Fruit fly (Drosophila melanogaster): ENCODE data around the gene Lgr4.

Lgr4 gene

DNA sequence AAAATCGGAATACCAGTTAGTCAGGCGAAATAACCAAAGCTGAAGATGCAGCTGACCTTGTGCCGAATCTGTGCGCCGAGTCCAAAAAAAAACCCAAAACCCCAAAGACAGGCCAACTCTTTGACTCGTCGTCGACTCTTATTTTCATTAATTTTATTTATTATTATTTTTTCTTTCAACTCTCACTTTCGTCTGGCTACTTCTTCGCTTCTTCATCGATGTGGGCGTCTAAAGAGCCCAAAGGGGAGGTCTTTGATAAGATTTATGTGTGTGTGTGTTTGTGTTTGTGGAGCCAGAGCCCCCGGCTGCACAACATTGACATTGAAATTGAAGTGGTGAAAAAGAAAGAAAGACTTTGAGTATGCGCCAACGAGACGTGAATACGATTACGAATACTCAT, 43.1 kb downstream of the Lgr4 start:
- TF ChIP-seq CG8478 (optimal IDR thresholded peaks at IDR 0.05) = no peak
- no peak for TF ChIP-seq usp (GFP tag; optimal IDR thresholded peaks at IDR 0.05)
- TF ChIP-seq Dll (optimal IDR thresholded peaks at IDR 0.05) = no peak
- TF ChIP-seq pan (optimal IDR thresholded peaks at IDR 0.05) = no peak
- TF ChIP-seq psq (optimal IDR thresholded peaks at IDR 0.05) = no peak
- TF ChIP-seq EcR (GFP tag; optimal IDR thresholded peaks at IDR 0.05) = no peak

DNA sequence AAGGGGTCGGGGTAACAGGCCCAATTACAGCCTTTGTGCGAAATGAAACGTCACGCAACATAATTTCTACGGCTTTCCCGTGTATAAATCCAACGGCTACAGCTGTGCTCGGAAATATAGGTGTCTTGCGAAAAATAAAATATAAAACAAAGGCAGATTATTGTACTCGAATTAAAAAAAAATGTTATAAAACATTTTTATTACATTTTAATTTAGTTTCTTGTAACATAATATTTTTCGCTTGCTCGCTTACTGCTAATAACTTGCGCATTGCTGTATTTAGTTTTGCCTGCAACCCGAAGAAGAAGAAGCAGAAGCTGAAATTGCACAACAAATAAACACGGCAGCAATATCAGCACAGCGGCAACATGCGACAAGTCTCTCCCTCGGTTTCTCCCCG, 45.9 kb downstream of the Lgr4 start:
- TF ChIP-seq pan (optimal IDR thresholded peaks at IDR 0.05) = no peak
- TF ChIP-seq usp (GFP tag; optimal IDR thresholded peaks at IDR 0.05) = no peak
- no peak for TF ChIP-seq CG8478 (optimal IDR thresholded peaks at IDR 0.05)

DNA sequence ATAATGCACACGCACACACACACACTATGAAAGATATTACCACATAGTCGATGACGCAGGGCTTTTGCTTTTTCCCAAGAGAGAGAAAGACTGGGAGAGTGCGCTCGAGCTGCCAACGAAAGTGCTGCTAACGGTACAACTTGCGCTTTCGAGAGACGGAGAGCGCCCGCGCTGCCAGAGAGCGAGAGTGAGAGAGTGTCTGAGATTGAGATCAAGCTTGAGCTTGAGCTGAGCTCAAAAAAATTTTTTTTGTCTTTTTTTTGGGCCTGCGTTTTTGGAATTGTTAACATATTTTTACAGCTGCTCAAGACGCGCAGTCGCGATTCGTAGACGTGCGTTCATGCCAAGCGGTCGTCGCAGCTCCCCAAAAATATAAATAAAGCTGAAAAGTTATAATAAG, 50.1 kb downstream of the Lgr4 start, which contains the start of gene CG32645:
CG32645 (plus strand) TSS at position 313 of the 400 bp plus-strand sequence.
- TF ChIP-seq Dll (optimal IDR thresholded peaks at IDR 0.05) (peak; percentile 11), psq (optimal IDR thresholded peaks at IDR 0.05) (no peak)

DNA sequence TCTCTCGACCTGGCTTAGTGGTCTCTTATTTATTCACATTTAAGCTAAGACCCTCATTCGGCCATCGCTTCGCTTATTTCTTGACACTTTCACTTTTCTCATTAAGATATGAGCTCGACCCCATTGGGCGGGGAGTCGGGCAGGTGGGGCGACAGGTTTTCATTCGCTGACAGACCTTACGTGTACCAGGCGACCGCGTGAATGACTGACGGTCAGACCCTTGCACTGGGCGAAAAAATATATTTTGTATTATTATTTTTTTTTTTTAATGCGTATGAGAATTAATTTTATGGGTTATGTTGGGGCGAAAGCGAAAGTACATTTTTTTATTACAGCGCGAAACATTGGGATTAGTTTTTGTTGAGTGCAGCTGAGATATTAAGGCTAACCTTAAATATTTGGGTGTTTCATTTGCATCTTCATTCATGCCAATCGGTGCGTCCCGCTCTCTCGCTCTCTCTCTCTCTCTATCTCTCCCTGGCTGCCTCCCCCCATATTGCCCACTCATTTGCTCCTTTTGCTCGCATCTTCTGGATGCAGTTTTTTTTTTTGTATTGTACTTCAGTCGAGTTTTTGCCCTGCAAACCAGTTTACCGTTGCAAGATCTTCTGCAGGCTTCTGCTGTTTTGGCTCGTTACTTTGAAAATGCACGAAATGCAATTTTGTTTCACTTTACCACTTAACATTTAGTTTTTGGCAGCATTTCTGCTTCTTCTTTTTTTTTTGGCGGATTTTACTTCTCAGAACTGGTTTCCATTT, 51.8 kb downstream of the Lgr4 start:
- TF ChIP-seq usp (GFP tag; optimal IDR thresholded peaks at IDR 0.05) = no peak
- TF ChIP-seq pan (optimal IDR thresholded peaks at IDR 0.05) = no peak
- no peak for TF ChIP-seq psq (optimal IDR thresholded peaks at IDR 0.05)
- TF ChIP-seq CG8478 (optimal IDR thresholded peaks at IDR 0.05) = no peak
- no peak for TF ChIP-seq EcR (GFP tag; optimal IDR thresholded peaks at IDR 0.05)
- TF ChIP-seq Dll (optimal IDR thresholded peaks at IDR 0.05) = no peak

DNA sequence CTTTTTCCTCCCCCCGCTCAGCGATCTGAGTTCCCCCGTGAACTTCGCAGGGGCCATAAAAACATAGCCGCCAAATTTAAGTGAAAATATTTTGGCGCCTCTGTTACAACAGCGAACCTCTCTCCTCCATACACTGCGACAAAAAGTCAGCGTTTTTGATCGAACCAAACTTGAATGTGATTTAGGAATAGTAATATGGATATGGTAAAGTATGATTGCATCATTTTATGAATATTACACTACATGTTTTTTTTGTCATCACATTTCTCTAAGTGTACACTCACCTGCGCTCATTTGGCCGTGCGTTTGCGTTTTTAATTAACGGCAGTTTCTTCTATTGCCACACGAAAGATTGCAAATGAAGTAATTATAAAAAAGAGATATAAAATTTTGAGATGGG, 53.3 kb downstream of the Lgr4 start:
- TF ChIP-seq EcR (GFP tag; optimal IDR thresholded peaks at IDR 0.05) (no peak), CG8478 (optimal IDR thresholded peaks at IDR 0.05) (no peak), Dll (optimal IDR thresholded peaks at IDR 0.05) (no peak), usp (GFP tag; optimal IDR thresholded peaks at IDR 0.05) (no peak), psq (optimal IDR thresholded peaks at IDR 0.05) (no peak), pan (optimal IDR thresholded peaks at IDR 0.05) (no peak)

DNA sequence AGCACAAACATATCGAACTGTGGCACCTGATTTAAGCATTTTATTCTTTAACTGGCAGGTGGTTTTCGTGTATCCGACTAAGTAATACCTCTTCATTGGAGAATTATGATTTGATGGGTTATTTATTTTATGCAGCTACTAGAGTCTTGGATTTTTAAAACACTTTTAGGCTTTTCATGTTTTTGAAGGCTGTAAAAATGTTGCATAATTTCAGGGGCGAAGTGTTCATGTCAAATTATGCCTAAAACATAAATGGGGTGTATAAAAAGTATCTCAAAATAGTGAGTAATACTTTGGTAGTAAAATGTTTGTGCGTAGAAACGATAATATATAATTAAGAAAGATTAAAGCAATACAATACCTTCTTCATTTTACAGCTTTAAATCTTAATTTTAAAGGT, 54.2 kb downstream of the Lgr4 start:
- TF ChIP-seq Dll (optimal IDR thresholded peaks at IDR 0.05) (no peak), CG8478 (optimal IDR thresholded peaks at IDR 0.05) (no peak), usp (GFP tag; optimal IDR thresholded peaks at IDR 0.05) (no peak), pan (optimal IDR thresholded peaks at IDR 0.05) (no peak), EcR (GFP tag; optimal IDR thresholded peaks at IDR 0.05) (no peak), psq (optimal IDR thresholded peaks at IDR 0.05) (no peak)

DNA sequence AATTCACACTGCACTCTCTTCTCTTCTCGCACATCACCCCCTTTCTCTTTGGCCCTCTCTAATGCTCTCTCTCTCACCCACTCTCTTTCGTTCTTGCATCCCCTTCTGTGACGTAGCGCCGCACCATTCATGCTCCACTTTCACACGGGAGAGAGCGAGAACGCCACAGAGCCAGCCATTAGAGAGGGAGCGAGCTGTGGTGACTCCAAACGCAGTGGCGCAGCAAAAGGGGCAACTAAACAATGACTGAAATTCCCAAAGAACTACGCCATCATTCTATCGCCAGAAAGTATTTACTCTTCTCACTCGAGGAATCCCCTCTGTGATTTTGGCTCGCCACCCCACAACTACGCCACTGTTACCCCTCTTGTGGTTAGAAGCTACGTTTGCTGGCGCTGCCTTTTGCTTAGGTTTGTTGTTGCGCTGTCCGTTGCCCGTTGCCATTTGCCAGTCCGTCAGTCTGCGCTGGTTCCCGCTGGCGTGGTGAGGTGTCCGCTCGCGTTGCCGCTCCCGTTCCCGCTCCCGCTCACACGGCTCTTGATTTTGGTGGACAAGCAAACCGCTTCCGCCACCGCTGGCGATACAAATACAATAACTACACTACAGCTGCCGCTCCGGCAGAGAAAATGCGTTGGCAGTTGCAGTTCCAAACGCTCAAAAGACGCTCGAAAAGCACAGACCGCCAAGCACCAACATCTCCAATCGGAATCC, 57.7 kb downstream of the Lgr4 start:
- peak; percentile 68 for TF ChIP-seq Dll (optimal IDR thresholded peaks at IDR 0.05)
- no peak for TF ChIP-seq pan (optimal IDR thresholded peaks at IDR 0.05)

DNA sequence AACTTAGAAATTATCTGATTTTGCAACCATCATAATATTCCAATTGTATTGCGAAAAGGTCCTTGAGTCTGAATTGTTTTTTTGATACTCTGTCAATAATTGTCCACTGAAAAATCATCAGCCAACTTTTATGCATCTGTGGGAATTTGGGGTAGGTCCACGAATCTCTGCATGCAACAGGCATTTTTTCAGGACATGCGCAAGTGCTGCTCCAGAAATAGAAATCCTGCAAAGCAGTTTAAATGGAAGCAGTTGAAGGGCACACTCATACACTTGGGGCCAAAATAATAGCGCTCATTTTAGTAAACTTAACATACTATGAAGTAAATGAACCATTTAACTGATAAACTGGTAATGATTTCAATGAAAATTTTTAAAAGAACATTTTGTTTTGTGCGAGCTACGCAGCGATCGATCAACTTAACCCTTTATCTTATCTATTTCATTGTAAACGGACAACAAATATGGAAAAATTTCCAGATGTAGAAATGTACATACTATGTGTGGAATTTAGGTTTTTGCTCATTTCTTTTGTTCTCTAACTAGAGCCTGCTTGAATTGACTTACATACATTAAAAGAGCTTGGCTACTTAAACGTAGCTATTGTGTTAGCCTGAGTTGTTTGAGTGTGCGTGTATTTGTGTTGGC, 58.7 kb downstream of the Lgr4 start:
- TF ChIP-seq EcR (GFP tag; optimal IDR thresholded peaks at IDR 0.05) (no peak), psq (optimal IDR thresholded peaks at IDR 0.05) (no peak), Dll (optimal IDR thresholded peaks at IDR 0.05) (no peak), CG8478 (optimal IDR thresholded peaks at IDR 0.05) (no peak), usp (GFP tag; optimal IDR thresholded peaks at IDR 0.05) (no peak), pan (optimal IDR thresholded peaks at IDR 0.05) (no peak)

DNA sequence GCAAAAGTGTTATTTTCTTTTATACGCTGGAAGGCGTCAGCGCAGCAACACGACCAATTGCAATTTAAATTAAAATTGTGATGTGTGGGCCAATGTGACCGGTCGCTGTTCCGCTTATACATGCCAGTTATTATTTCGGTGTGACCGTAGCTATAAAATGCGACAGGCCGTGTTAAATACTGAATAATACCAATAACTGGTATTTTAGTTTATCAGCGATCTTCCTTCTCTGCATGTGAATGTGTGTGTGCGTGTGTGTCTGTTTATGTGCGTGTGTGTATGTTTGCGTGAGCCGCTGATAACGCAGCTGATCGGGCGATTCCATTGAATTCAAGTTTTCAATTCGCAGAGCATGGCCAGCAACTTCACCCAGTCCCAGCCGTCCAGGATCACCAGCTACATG, 60.2 kb downstream of the Lgr4 start, which contains the start of the genes CG32638, CG15717 and MFS10:
CG32638 (minus strand) TSS at position 45 of the 403 bp plus-strand sequence.
CG15717 (plus strand) TSS at position 203 of the 403 bp plus-strand sequence.
MFS10 (plus strand) TSS at position 269 of the 403 bp plus-strand sequence.
- TF ChIP-seq EcR (GFP tag; optimal IDR thresholded peaks at IDR 0.05) = no peak
- TF ChIP-seq Dll (optimal IDR thresholded peaks at IDR 0.05) = no peak
- no peak for TF ChIP-seq pan (optimal IDR thresholded peaks at IDR 0.05)
- no peak for TF ChIP-seq psq (optimal IDR thresholded peaks at IDR 0.05)
- no peak for TF ChIP-seq usp (GFP tag; optimal IDR thresholded peaks at IDR 0.05)

DNA sequence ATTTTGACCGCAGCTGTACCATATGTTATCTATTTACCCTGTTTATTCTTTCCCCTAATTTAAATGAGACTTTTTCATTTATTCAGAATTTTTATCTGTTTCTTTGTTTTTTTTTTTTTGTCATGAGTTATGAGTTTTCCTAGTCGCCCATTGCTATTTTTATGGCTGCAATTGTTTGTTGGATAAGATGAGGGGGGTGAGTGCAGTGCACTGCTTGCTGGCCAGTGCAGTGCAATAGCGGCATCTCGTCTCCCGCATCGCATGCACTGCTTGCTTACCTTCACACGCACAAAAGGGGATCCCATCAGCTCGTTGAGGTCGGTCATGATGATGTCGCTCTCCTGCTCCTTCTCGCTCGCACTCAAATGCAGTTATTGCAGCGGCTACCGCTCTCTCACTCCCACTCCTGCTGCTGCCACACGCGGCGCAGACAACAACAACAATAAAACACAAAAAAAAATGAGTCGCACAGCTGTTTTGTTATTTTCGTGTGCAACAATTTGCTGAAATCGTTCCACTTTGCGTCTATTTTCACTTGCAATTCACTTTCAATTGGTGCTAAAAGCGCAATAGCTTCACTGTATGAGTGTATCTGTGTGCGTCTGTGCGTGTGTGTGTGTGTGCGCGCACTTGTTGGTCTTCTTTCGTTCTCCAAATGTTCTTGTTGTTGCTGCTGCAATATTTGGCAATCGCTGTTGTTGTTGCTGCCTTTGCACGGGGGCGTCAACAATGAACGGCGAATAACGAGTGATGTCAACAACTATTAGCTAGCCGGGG, 60.8 kb downstream of the Lgr4 start:
- TF ChIP-seq pan (optimal IDR thresholded peaks at IDR 0.05) (no peak), CG8478 (optimal IDR thresholded peaks at IDR 0.05) (peak; percentile 59)

DNA sequence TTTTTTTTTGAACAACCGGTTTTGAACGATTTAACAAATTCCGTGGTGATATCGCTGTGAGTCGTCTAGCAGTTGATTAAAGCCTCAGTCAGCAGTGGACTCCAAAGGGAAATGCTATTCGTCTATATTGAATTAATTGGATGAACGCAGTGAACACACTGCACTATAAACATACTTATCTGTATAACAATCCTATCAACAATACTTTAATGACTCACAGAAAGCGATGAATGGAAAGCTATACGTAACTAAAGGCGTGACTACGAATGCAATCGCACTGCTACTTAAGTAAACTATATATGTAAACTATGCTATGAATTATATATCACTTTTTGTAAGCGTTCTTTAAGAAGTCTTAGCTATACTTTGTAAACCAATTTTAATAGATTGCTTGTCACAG, 63.4 kb downstream of the Lgr4 start:
- TF ChIP-seq pan (optimal IDR thresholded peaks at IDR 0.05) = no peak
- no peak for TF ChIP-seq EcR (GFP tag; optimal IDR thresholded peaks at IDR 0.05)
- TF ChIP-seq Dll (optimal IDR thresholded peaks at IDR 0.05) = no peak
- TF ChIP-seq CG8478 (optimal IDR thresholded peaks at IDR 0.05) = no peak
- no peak for TF ChIP-seq psq (optimal IDR thresholded peaks at IDR 0.05)
